Worm (Caenorhabditis elegans) whole organism, young adult: ENCODE measurements around the gene E02H4.2.

Experiments used
- B0019.2 ChIP-seq: fragments of 200-800 bp; sonication (Bioruptor generic); conservative IDR thresholded peaks from 2 replicates; pipeline ENCODE4 v1.3.6; 2022; ENCODE audit warnings: missing genetic modification reagents, missing genetic modification characterization, missing compliant biosample characterization
- B0035.1 ChIP-seq: sonication (generic microtip); optimal IDR thresholded peaks from 2 replicates; lab custom pipeline; 2016; ENCODE audit warnings: missing genetic modification characterization, mild to moderate bottlenecking, missing compliant biosample characterization, missing genotype, missing genetic modification reagents
- F22D6.2 ChIP-seq: sonication (generic microtip); optimal IDR thresholded peaks from 2 replicates; lab custom pipeline; 2016; ENCODE audit warnings: mild to moderate bottlenecking, missing genetic modification characterization, missing compliant biosample characterization
- K12H6.12 ChIP-seq: fragments of 200-800 bp; sonication (Bioruptor generic); optimal IDR thresholded peaks from 2 replicates; lab custom pipeline; 2018; ENCODE audit warnings: mild to moderate bottlenecking, missing genetic modification characterization, missing compliant biosample characterization
- ZK185.1 ChIP-seq: sonication (generic microtip); optimal IDR thresholded peaks from 2 replicates; lab custom pipeline; 2016; ENCODE audit warnings: mild to moderate bottlenecking, missing genetic modification characterization, missing compliant biosample characterization; ENCODE audit not compliant: poor library complexity, severe bottlenecking
- akir-1 ChIP-seq: fragments of 200-800 bp; sonication (Bioruptor generic); optimal IDR thresholded peaks from 2 replicates; lab custom pipeline; 2018; ENCODE audit warnings: mild to moderate bottlenecking, missing genetic modification characterization, moderate library complexity, missing compliant biosample characterization
- aptf-2 ChIP-seq: fragments of 200-800 bp; sonication (Bioruptor generic); conservative IDR thresholded peaks from 2 replicates; pipeline ENCODE4 v1.3.6; 2022; ENCODE audit warnings: missing genetic modification reagents, missing genetic modification characterization, missing compliant biosample characterization
- aptf-3 ChIP-seq: fragments of 200-800 bp; sonication (Bioruptor generic); IDR thresholded peaks from 2 replicates; pipeline ENCODE4 v1.3.6; 2022; ENCODE audit warnings: missing genetic modification characterization, missing compliant biosample characterization
- athp-1 ChIP-seq: sonication (generic microtip); optimal IDR thresholded peaks from 2 replicates; lab custom pipeline; 2017; ENCODE audit warnings: mild to moderate bottlenecking, missing genetic modification characterization, missing compliant biosample characterization
- attf-5 ChIP-seq: fragments of 200-800 bp; sonication (Bioruptor generic); optimal IDR thresholded peaks from 2 replicates; lab custom pipeline; 2018; ENCODE audit warnings: mild to moderate bottlenecking, missing genetic modification characterization, missing compliant biosample characterization
- bed-1 ChIP-seq: fragments of 200-800 bp; sonication (Bioruptor generic); IDR thresholded peaks from 2 replicates; pipeline ENCODE4 v1.3.6; 2022; ENCODE audit warnings: missing genetic modification reagents, missing genetic modification characterization, missing compliant biosample characterization
- bed-2 ChIP-seq: fragments of 200-800 bp; sonication (Bioruptor generic); IDR thresholded peaks from 2 replicates; pipeline ENCODE4 v1.3.6; 2022; ENCODE audit warnings: missing genetic modification reagents, missing genetic modification characterization, missing compliant biosample characterization
- ceh-79 ChIP-seq: sonication (generic microtip); optimal IDR thresholded peaks from 2 replicates; lab custom pipeline; 2017; ENCODE audit warnings: mild to moderate bottlenecking, missing genetic modification characterization, missing compliant biosample characterization
- dpl-1 ChIP-seq: fragments of 150-350 bp; optimal IDR thresholded peaks from 2 replicates; lab custom pipeline; 2014; ENCODE audit warnings: missing biosample characterization, missing genetic modification reagents, missing genetic modification characterization
- egrh-3 ChIP-seq: fragments of 200-800 bp; sonication (Bioruptor generic); IDR thresholded peaks from 2 replicates; pipeline ENCODE4 v1.3.6; 2022; ENCODE audit warnings: missing genetic modification reagents, missing genetic modification characterization, missing compliant biosample characterization
- ets-4 ChIP-seq: fragments of 200-800 bp; sonication (Bioruptor generic); optimal IDR thresholded peaks from 2 replicates; lab custom pipeline; 2018; ENCODE audit warnings: mild to moderate bottlenecking, missing genetic modification characterization, missing compliant biosample characterization
- fkh-3 ChIP-seq: sonication (generic microtip); optimal IDR thresholded peaks from 2 replicates; lab custom pipeline; 2016; ENCODE audit warnings: mild to moderate bottlenecking, missing genetic modification characterization, missing compliant biosample characterization
- hsf-1 ChIP-seq: fragments of 200-800 bp; sonication (Bioruptor generic); IDR thresholded peaks from 2 replicates; pipeline ENCODE4 v1.3.6; 2022; ENCODE audit warnings: missing genetic modification reagents, missing genetic modification characterization, missing compliant biosample characterization
- let-526 ChIP-seq: fragments of 200-800 bp; sonication (Bioruptor generic); IDR thresholded peaks from 2 replicates; pipeline ENCODE4 v1.3.6; 2022; ENCODE audit warnings: missing genetic modification reagents, missing genetic modification characterization, missing compliant biosample characterization
- lin-35 ChIP-seq, 3 experiments: fragments of 150-350 bp in 2 of 3; sonication (generic microtip) in 1 of 3; optimal IDR thresholded peaks; 2 replicates each; lab custom pipeline; 2014 to 2018; ENCODE audit warnings: missing biosample characterization in 3 of 3, missing genetic modification characterization in 3 of 3, missing genetic modification reagents in 3 of 3
- lir-1 ChIP-seq: fragments of 200-800 bp; sonication (Bioruptor generic); conservative IDR thresholded peaks from 2 replicates; pipeline ENCODE4 v1.3.6; 2022; ENCODE audit warnings: missing genetic modification reagents, missing genetic modification characterization, missing compliant biosample characterization
- nhr-27 ChIP-seq: fragments of 200-800 bp; sonication (Bioruptor generic); optimal IDR thresholded peaks from 2 replicates; lab custom pipeline; 2018; ENCODE audit warnings: mild to moderate bottlenecking, missing genetic modification characterization, moderate library complexity, missing compliant biosample characterization
- rec-8 ChIP-seq, 2 experiments: sonication (generic microtip); optimal IDR thresholded peaks; 2 replicates each; lab custom pipeline; 2016; ENCODE audit warnings: mild to moderate bottlenecking in 2 of 2, missing genetic modification characterization in 2 of 2, missing genetic modification reagents in 2 of 2, missing genotype in 2 of 2, missing biosample characterization in 1 of 2, missing compliant biosample characterization in 1 of 2, moderate library complexity in 1 of 2
- sea-2 ChIP-seq: fragments of 200-800 bp; sonication (Bioruptor generic); IDR thresholded peaks from 2 replicates; pipeline ENCODE4 v1.3.6; 2022; ENCODE audit warnings: missing genetic modification characterization, missing compliant biosample characterization
- somi-1 ChIP-seq: fragments of 200-800 bp; sonication (Bioruptor generic); optimal IDR thresholded peaks from 2 replicates; lab custom pipeline; 2018; ENCODE audit warnings: mild to moderate bottlenecking, missing genetic modification characterization, missing compliant biosample characterization
- sptf-2 ChIP-seq: fragments of 200-800 bp; sonication (Bioruptor generic); optimal IDR thresholded peaks from 2 replicates; lab custom pipeline; 2018; ENCODE audit warnings: mild to moderate bottlenecking, missing genetic modification characterization, missing compliant biosample characterization
- tbp1 ChIP-seq: fragments of 200-800 bp; sonication (Bioruptor generic); optimal IDR thresholded peaks from 2 replicates; lab custom pipeline; 2018; ENCODE audit warnings: mild to moderate bottlenecking, missing genetic modification characterization, missing compliant biosample characterization
- unc-130 ChIP-seq: sonication (generic microtip); optimal IDR thresholded peaks from 2 replicates; lab custom pipeline; 2016; ENCODE audit warnings: missing genetic modification reagents, missing genetic modification characterization, missing compliant biosample characterization
- zfh-2 ChIP-seq: fragments of 200-800 bp; sonication (Bioruptor generic); conservative IDR thresholded peaks from 2 replicates; pipeline ENCODE4 v1.3.6; 2022; ENCODE audit warnings: missing genetic modification reagents, missing genetic modification characterization, missing compliant biosample characterization
- zim-3 ChIP-seq: sonication (generic microtip); optimal IDR thresholded peaks from 2 replicates; lab custom pipeline; 2017; ENCODE audit warnings: mild to moderate bottlenecking, missing genetic modification characterization, moderate library complexity, missing compliant biosample characterization
- ztf-18 ChIP-seq: sonication (generic microtip); optimal IDR thresholded peaks from 2 replicates; lab custom pipeline; 2016; ENCODE audit warnings: missing genotype, mild to moderate bottlenecking, missing genetic modification characterization, missing compliant biosample characterization
- ztf-25 ChIP-seq: fragments of 200-800 bp; sonication (Bioruptor generic); IDR thresholded peaks from 2 replicates; pipeline ENCODE4 v1.3.6; 2022; ENCODE audit warnings: missing genetic modification reagents, missing genetic modification characterization, missing compliant biosample characterization
- ztf-28 ChIP-seq: fragments of 200-800 bp; sonication (Bioruptor generic); IDR thresholded peaks from 2 replicates; pipeline ENCODE4 v1.3.6; 2022; ENCODE audit warnings: missing genetic modification reagents, missing genetic modification characterization, missing compliant biosample characterization

The E02H4.2 gene

DNA sequence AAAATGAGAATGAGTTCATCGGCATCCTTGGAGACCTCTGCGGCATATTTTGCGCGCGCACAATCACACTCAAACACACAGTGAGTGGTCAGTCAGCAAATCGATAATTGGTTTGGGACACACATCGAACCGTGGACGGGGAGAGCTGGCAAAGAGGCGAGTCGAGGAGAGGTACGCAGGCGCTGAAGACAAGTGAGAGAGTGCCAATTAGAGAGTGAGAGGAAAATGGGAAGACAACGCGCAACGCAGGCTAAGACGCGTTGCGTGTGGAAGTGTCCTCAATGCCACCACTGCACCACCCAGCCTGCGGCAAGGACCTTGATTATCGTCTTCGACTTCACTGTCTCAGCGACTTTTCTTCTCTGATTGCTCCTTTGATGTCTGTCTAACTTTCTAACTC, 15.8 kb upstream of the E02H4.2 start (continued):
- TF ChIP-seq ets-4 (no peak), rec-8 (tag; optimal IDR thresholded peaks at IDR 0.05; lab: Kevin White, UChicago) (no peak), ztf-18 (tag; lab: Kevin White, UChicago) (no peak), tbp1 (GFP tag; lab: Kevin White, UChicago) (no peak), sptf-2 (GFP tag; lab: Kevin White, UChicago) (no peak), fkh-3 (tag; lab: Kevin White, UChicago) (no peak), aptf-2 (GFP tag; lab: Robert Waterston, UW) (no peak), bed-1 (GFP tag; lab: Robert Waterston, UW) (no peak), akir-1 (no peak), aptf-3 (GFP tag; lab: Robert Waterston, UW) (no peak), lir-1 (GFP tag; lab: Robert Waterston, UW) (peak; percentile 20; the same call in 1 of the 2 replicates), sea-2 (GFP tag; lab: Robert Waterston, UW) (no peak), let-526 (GFP tag; lab: Robert Waterston, UW) (no peak), bed-2 (GFP tag; lab: Robert Waterston, UW) (no peak), ZK185.1 (tag; lab: Kevin White, UChicago) (no peak), athp-1 (no peak)

DNA sequence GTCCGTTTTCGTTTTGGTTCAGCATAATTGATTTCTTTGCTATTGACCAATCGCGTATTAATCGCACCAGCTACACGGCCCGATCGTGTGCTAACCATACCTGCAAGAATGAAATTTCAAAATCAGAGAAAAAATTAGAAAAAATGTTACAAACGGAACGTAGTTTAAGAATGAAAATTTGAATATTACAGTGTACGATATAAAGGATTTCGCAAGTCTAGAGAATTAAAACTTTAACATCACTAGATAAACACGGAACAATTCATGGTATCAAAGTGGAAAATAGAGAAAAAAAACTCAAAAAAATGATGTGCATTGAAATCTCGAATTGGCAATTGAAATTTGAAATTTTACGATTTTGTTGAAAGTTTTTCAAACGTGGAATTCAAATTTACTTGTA, 15.1 kb upstream of the E02H4.2 start, which contains the start of gene madd-3:
Gene madd-3, minus strand, starts transcription at position 101 of the 400 bp plus-strand sequence.
- TF ChIP-seq zim-3 (tag; lab: Kevin White, UChicago): no peak
- no peak for TF ChIP-seq F22D6.2 (tag; lab: Kevin White, UChicago)
- no peak for TF ChIP-seq attf-5 (GFP tag; lab: Kevin White, UChicago)
- no peak for TF ChIP-seq B0019.2
- no peak for TF ChIP-seq B0035.1
- no peak for TF ChIP-seq unc-130 (GFP tag; lab: Kevin White, UChicago)

DNA sequence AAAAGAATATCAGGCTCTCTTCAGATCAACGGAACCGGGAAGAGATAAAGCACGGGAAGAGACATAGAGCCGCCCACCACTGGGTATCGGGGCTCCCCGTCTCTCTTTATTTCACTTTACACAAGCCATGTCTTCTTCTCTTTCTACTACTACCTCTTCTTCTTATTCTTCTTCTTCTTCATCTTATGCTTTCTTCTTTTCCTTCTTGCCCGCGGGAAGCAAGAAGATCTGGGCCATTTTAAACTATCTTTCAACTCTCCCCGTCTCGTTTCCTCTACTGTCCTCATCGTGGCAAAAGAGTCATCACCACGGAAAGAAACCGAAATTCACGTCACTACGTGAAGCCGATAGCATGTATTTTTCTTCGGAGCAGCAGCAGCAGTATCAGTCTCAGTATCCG, 11.2 kb upstream of the E02H4.2 start:
- TF ChIP-seq ztf-25 (GFP tag; lab: Robert Waterston, UW) (no peak), ztf-28 (GFP tag; lab: Robert Waterston, UW) (no peak), zim-3 (tag; lab: Kevin White, UChicago) (no peak), lin-35 (GFP tag; optimal IDR thresholded peaks at IDR 0.05; lab: Kevin White, UChicago) (no peak), somi-1 (GFP tag; lab: Kevin White, UChicago) (peak; percentile 24)
- TF ChIP-seq, all 124 proteins: peak for 1

DNA sequence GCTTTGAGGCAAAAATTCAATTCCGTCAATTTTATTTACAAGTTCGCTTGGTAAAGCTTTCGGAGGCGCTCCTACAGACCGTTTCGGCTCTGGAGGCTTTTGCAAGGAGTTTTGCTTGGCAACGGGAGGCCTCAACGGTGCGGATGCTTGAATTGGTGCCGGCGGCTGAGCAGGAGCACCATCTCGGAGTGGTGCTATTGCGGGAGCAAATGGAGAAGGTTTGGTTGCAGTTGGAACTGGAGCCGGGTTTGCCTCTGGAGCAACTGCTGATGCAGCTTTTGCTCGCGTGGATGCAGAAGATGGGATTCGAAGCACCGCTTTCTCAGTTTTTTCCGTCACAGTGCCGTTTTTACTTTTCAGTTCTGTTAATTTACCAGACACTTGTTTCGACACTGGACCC, 8.6 kb upstream of the E02H4.2 start:
- TF ChIP-seq sea-2 (GFP tag; lab: Robert Waterston, UW) (no peak), B0035.1 (no peak), hsf-1 (no peak), zfh-2 (GFP tag; lab: Robert Waterston, UW) (peak; percentile 69), K12H6.12 (tag; lab: Kevin White, UChicago) (no peak), ceh-79 (tag; lab: Kevin White, UChicago) (no peak), egrh-3 (GFP tag; lab: Robert Waterston, UW) (peak; percentile 47; the same call in 1 of the 2 replicates), somi-1 (GFP tag; lab: Kevin White, UChicago) (no peak), tbp1 (GFP tag; lab: Kevin White, UChicago) (no peak), attf-5 (GFP tag; lab: Kevin White, UChicago) (no peak), nhr-27 (peak; percentile 16)

DNA sequence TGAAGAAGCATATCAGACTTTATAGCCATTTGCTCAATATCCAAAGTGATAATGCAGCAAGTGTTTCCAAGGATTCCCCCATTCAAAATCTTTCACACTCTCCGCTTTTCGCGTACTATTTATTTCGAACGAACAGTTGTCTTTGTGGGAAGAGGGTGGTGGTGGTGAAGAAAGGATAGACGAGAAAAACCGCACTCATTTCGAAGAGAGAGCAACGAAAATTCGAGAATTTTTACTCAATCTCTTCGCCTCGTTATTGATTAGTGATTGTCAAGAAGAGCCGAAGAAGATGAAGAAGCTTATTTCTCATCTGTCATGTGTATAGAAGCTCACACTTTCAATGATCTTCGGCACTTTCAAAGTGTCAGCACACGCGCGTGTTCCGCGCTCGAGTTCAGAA, 6.5 kb upstream of the E02H4.2 start:
- no peak for TF ChIP-seq dpl-1 (GFP tag; lab: Kevin White, UChicago)
